Worm (Caenorhabditis elegans) whole organism, L1 larva: ENCODE measurements around the gene Y49E10.10.

Experiments
- C16A3.4 ChIP-seq: fragments of 150-350 bp; optimal IDR thresholded peaks from 2 replicates; lab custom pipeline; 2014; ENCODE audit warnings: missing biosample characterization, missing genetic modification characterization
- C34B4.2 ChIP-seq: sonication (generic microtip); optimal IDR thresholded peaks from 2 replicates; lab custom pipeline; 2017; ENCODE audit warnings: mild to moderate bottlenecking, missing genetic modification characterization, missing compliant biosample characterization
- Y116A8C.19 ChIP-seq: sonication (generic microtip); optimal IDR thresholded peaks from 2 replicates; lab custom pipeline; 2016; ENCODE audit warnings: missing compliant biosample characterization, missing genetic modification characterization, borderline replicate concordance
- alr-1 ChIP-seq: fragments of 200-800 bp; sonication (Bioruptor generic); optimal IDR thresholded peaks from 2 replicates; lab custom pipeline; 2018; ENCODE audit warnings: borderline replicate concordance, mild to moderate bottlenecking, missing genetic modification characterization, missing compliant biosample characterization
- ama-1 ChIP-seq: fragments of 150-350 bp; optimal IDR thresholded peaks from 2 replicates; lab custom pipeline; 2014
- blmp-1 ChIP-seq: fragments of 150-350 bp; optimal IDR thresholded peaks from 2 replicates; lab custom pipeline; 2014; ENCODE audit warnings: missing biosample characterization, missing genetic modification characterization
- ceh-63 ChIP-seq: fragments of 200-800 bp; sonication (Bioruptor generic); optimal IDR thresholded peaks from 2 replicates; lab custom pipeline; 2018; ENCODE audit warnings: mild to moderate bottlenecking, missing genetic modification characterization, missing compliant biosample characterization
- ces-1 ChIP-seq: fragments of 150-350 bp; optimal IDR thresholded peaks from 2 replicates; lab custom pipeline; 2014; ENCODE audit warnings: missing biosample characterization, missing genetic modification reagents, missing genetic modification characterization
- dpl-1 ChIP-seq, 3 experiments: fragments of 150-350 bp in 2 of 3; sonication (generic microtip) in 1 of 3; optimal IDR thresholded peaks; 2 replicates each; lab custom pipeline; 2014 to 2017; ENCODE audit warnings: missing biosample characterization in 3 of 3, missing genetic modification characterization in 3 of 3, missing genetic modification reagents in 3 of 3
- dsc-1 ChIP-seq: sonication (generic microtip); optimal IDR thresholded peaks from 2 replicates; lab custom pipeline; 2016; ENCODE audit warnings: mild to moderate bottlenecking, missing genetic modification characterization, missing compliant biosample characterization
- efl-1 ChIP-seq, 4 experiments: fragments of 150-350 bp; optimal IDR thresholded peaks in 3 of 4; peaks in 1 of 4; 1 replicate in 1 of 4; 2 replicates in 3 of 4; lab custom pipeline; 2014; ENCODE audit warnings: missing biosample characterization in 2 of 4, missing genetic modification characterization in 2 of 4, missing genetic modification reagents in 2 of 4
- efl-3 ChIP-seq: fragments of 200-800 bp; sonication (Bioruptor generic); optimal IDR thresholded peaks from 2 replicates; lab custom pipeline; 2018; ENCODE audit warnings: mild to moderate bottlenecking, missing genetic modification characterization, missing compliant biosample characterization
- egl-13 ChIP-seq: sonication (generic microtip); optimal IDR thresholded peaks from 2 replicates; lab custom pipeline; 2016; ENCODE audit warnings: missing genotype, missing genetic modification reagents, missing genetic modification characterization, missing compliant biosample characterization
- fkh-8 ChIP-seq: sonication (generic microtip); optimal IDR thresholded peaks from 2 replicates; lab custom pipeline; 2016; ENCODE audit warnings: mild to moderate bottlenecking, missing genetic modification characterization, missing compliant biosample characterization
- hpl-2 ChIP-seq: fragments of 150-350 bp; optimal IDR thresholded peaks from 2 replicates; lab custom pipeline; 2014; ENCODE audit warnings: missing biosample characterization, missing genetic modification reagents, missing genetic modification characterization
- irx-1 ChIP-seq: sonication (generic microtip); optimal IDR thresholded peaks from 2 replicates; lab custom pipeline; 2016; ENCODE audit warnings: missing genetic modification characterization, missing compliant biosample characterization
- lin-39 ChIP-seq: fragments of 150-350 bp; optimal IDR thresholded peaks from 2 replicates; lab custom pipeline; 2014; ENCODE audit warnings: missing biosample characterization, missing genetic modification reagents, missing genetic modification characterization
- lir-3 ChIP-seq: sonication (generic microtip); optimal IDR thresholded peaks from 2 replicates; lab custom pipeline; 2016; ENCODE audit warnings: mild to moderate bottlenecking, missing genetic modification characterization, moderate library complexity, missing compliant biosample characterization; ENCODE audit not compliant: poor library complexity
- lsy-2 ChIP-seq, 2 experiments: fragments of 150-350 bp; optimal IDR thresholded peaks; 2 replicates each; lab custom pipeline; 2014; ENCODE audit warnings: missing biosample characterization in 2 of 2, missing genetic modification characterization in 2 of 2
- mep-1 ChIP-seq: fragments of 150-350 bp; optimal IDR thresholded peaks from 2 replicates; lab custom pipeline; 2014; ENCODE audit warnings: missing biosample characterization, missing genetic modification characterization
- nhr-12 ChIP-seq: sonication (generic microtip); optimal IDR thresholded peaks from 2 replicates; lab custom pipeline; 2017; ENCODE audit warnings: missing biosample characterization, missing genetic modification characterization
- nhr-19 ChIP-seq: fragments of 200-800 bp; sonication (Bioruptor generic); conservative IDR thresholded peaks from 2 replicates; pipeline ENCODE4 v1.3.6; 2022; ENCODE audit warnings: missing genetic modification characterization, missing compliant biosample characterization
- nhr-237 ChIP-seq: fragments of 150-350 bp; optimal IDR thresholded peaks from 2 replicates; lab custom pipeline; 2014; ENCODE audit warnings: missing biosample characterization, missing genetic modification characterization
- nhr-71 ChIP-seq: sonication (generic microtip); optimal IDR thresholded peaks from 2 replicates; lab custom pipeline; 2016; ENCODE audit warnings: mild to moderate bottlenecking, missing genetic modification characterization, moderate library complexity, missing compliant biosample characterization
- nhr-85 ChIP-seq: sonication (generic microtip); peaks from one replicate; lab custom pipeline; 2016; ENCODE audit warnings: missing genetic modification characterization, inconsistent platforms, missing compliant biosample characterization
- nhr-90 ChIP-seq: sonication (generic microtip); optimal IDR thresholded peaks from 2 replicates; lab custom pipeline; 2016; ENCODE audit warnings: mild to moderate bottlenecking, missing genetic modification characterization, missing compliant biosample characterization; ENCODE audit not compliant: poor library complexity
- pag-3 ChIP-seq: sonication (generic microtip); optimal IDR thresholded peaks from 2 replicates; lab custom pipeline; 2017; ENCODE audit warnings: missing genetic modification characterization, mild to moderate bottlenecking, missing compliant biosample characterization, antibody characterized with exemption, borderline replicate concordance; ENCODE audit not compliant: insufficient read depth
- pqm-1 ChIP-seq: sonication (generic microtip); optimal IDR thresholded peaks from 3 replicates; lab custom pipeline; 2017; ENCODE audit warnings: missing biosample characterization, missing genetic modification characterization
- rnt-1 ChIP-seq: sonication (generic microtip); optimal IDR thresholded peaks from 2 replicates; lab custom pipeline; 2016; ENCODE audit warnings: mild to moderate bottlenecking, missing genetic modification characterization, moderate library complexity, missing compliant biosample characterization
- snpc-4 ChIP-seq: fragments of 150-350 bp; optimal IDR thresholded peaks from 2 replicates; lab custom pipeline; 2014; ENCODE audit warnings: missing biosample characterization, missing genetic modification characterization
- snu-23 ChIP-seq: sonication (generic microtip); optimal IDR thresholded peaks from 2 replicates; lab custom pipeline; 2016; ENCODE audit warnings: missing genetic modification characterization, missing compliant biosample characterization
- sox-4 ChIP-seq: sonication (generic microtip); optimal IDR thresholded peaks from 2 replicates; lab custom pipeline; 2016; ENCODE audit warnings: missing genetic modification characterization, missing compliant biosample characterization
- sptf-1 ChIP-seq: fragments of 150-350 bp; optimal IDR thresholded peaks from 2 replicates; lab custom pipeline; 2014; ENCODE audit warnings: missing biosample characterization, missing genetic modification characterization
- sup-37 ChIP-seq: fragments of 200-800 bp; sonication (Bioruptor generic); optimal IDR thresholded peaks from 2 replicates; lab custom pipeline; 2018; ENCODE audit warnings: mild to moderate bottlenecking, missing genetic modification characterization, missing compliant biosample characterization
- tbx-2 ChIP-seq: sonication (generic microtip); optimal IDR thresholded peaks from 2 replicates; lab custom pipeline; 2016; ENCODE audit warnings: missing genetic modification characterization, missing compliant biosample characterization
- tlp-1 ChIP-seq: fragments of 150-350 bp; optimal IDR thresholded peaks from 2 replicates; lab custom pipeline; 2014; ENCODE audit warnings: missing biosample characterization, missing genetic modification characterization
- unc-130 ChIP-seq: fragments of 150-350 bp; optimal IDR thresholded peaks from 2 replicates; lab custom pipeline; 2017; ENCODE audit warnings: missing biosample characterization, missing genetic modification characterization, inconsistent platforms
- unc-62 ChIP-seq: fragments of 150-350 bp; optimal IDR thresholded peaks from 2 replicates; lab custom pipeline; 2014; ENCODE audit warnings: missing biosample characterization, missing genetic modification reagents, missing genetic modification characterization
- unc-98 ChIP-seq: fragments of 200-800 bp; sonication (Bioruptor generic); IDR thresholded peaks from 2 replicates; pipeline ENCODE4 v1.3.6; 2022; ENCODE audit warnings: missing genetic modification characterization, missing compliant biosample characterization
- vab-15 ChIP-seq: sonication (generic microtip); optimal IDR thresholded peaks from 2 replicates; lab custom pipeline; 2017; ENCODE audit warnings: missing genotype, mild to moderate bottlenecking, missing genetic modification characterization, missing compliant biosample characterization
- zip-4 ChIP-seq: fragments of 200-800 bp; sonication (Bioruptor generic); optimal IDR thresholded peaks from 2 replicates; lab custom pipeline; 2018; ENCODE audit warnings: mild to moderate bottlenecking, missing genetic modification characterization, moderate library complexity, missing compliant biosample characterization

Gene Y49E10.10

DNA sequence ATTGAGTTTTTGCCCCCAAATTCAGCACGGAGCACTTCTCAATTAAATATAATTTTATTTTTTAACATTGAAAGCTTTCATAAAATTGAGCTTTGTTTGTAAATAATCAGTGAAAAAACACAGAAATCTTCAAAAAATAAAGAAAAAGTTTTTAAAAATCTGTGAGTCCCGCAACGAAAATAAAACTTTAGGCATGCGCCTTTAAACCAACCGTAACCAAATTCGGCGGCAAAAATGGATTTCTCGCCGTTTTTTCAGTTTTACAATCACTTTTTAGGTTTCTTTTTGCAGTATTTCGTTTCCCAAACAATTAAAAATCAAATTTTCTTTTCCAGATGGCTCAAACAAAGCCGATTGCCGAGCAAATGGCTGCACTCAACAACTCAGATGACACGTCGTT is 31.3 kb downstream of the Y49E10.10 start, which contains the start of gene pie-1:
Gene pie-1, plus strand, starts transcription at position 336 of the 400 bp plus-strand sequence.
- TF ChIP-seq vab-15 (tag; lab: Kevin White, UChicago) (no peak), lir-3 (tag; lab: Kevin White, UChicago) (no peak), ceh-63 (no peak), irx-1 (tag; lab: Kevin White, UChicago) (no peak), nhr-85 (tag; lab: Kevin White, UChicago) (no peak), mep-1 (no peak), efl-1 (optimal IDR thresholded peaks at IDR 0.05; lab: Kevin White, UChicago) (no peak), efl-1 (GFP tag; optimal IDR thresholded peaks at IDR 0.05 in 1 of 2; lab: Kevin White, UChicago) (no peak), sptf-1 (no peak), tlp-1 (no peak), fkh-8 (tag; lab: Kevin White, UChicago) (no peak)
- TF ChIP-seq, all 84 proteins: peak for 0

DNA sequence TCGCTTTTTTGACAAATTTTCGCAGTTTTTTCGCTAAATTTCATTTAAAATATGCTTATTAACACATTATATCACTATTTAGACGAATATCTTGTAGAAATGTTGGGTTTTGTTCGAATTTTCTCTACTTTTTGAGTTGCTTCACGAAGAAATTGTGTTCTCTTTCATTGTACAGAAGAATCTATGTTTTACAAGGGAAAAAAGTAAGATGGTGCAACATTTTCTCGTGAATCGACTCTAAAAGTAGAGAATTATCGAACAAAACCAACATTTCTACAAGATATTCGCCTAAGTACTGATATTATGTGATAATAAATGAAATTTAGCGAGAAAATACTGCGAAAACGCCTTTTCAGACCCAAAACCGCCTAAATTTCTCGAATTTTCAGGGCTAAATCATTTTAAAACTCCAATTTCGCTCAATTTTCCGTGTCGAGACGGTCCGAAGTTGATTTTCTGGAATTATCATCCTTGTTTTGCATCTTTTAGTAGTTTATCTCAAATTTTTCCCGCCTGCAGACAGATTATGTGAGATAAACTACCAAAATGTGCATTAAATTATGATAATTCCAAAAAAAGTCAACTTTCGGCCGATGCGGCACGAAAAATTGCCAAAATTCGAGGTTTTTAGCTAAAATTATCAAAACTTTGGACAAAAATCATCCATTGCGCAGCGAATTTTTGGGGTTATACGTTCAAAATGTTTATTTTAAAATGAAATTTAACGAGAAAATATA is 32.4 kb downstream of the Y49E10.10 start:
- TF ChIP-seq nhr-19 (GFP tag; lab: Robert Waterston, UW) (no peak), C16A3.4 (tag; lab: Kevin White, UChicago) (no peak), efl-1 (optimal IDR thresholded peaks at IDR 0.05; lab: Kevin White, UChicago) (no peak), efl-1 (GFP tag; optimal IDR thresholded peaks at IDR 0.05 in 1 of 2; lab: Kevin White, UChicago) (peak in 1 of 2 experiments; percentile 95)

DNA sequence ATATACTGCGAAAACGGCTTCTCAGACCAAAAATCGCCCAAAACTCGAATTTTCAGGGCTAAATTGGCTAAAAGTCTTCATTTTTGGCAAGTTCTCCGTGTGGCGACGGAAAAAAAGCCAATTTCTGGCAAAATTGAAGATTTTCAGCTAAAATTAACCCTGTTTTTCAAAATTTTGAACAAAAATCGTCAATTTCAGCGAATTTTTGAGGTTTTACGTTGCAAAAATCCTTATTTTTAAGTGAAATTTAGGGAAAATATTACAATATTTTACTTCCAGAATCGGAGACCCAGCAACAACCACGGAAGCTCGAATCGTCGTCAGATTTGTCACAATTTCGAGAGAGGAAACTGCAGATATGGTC is 33.0 kb downstream of the Y49E10.10 start:
- no peak for TF ChIP-seq ama-1 (lab: Kevin White, UChicago)
- no peak for TF ChIP-seq efl-1 (optimal IDR thresholded peaks at IDR 0.05; lab: Kevin White, UChicago)
- peak in 1 of 2 experiments; percentile 59 for TF ChIP-seq efl-1 (GFP tag; optimal IDR thresholded peaks at IDR 0.05 in 1 of 2; lab: Kevin White, UChicago)
- no peak for TF ChIP-seq lin-39 (tag; lab: Kevin White, UChicago)
- no peak for TF ChIP-seq snpc-4 (tag; lab: Kevin White, UChicago)
- no peak for TF ChIP-seq mep-1

DNA sequence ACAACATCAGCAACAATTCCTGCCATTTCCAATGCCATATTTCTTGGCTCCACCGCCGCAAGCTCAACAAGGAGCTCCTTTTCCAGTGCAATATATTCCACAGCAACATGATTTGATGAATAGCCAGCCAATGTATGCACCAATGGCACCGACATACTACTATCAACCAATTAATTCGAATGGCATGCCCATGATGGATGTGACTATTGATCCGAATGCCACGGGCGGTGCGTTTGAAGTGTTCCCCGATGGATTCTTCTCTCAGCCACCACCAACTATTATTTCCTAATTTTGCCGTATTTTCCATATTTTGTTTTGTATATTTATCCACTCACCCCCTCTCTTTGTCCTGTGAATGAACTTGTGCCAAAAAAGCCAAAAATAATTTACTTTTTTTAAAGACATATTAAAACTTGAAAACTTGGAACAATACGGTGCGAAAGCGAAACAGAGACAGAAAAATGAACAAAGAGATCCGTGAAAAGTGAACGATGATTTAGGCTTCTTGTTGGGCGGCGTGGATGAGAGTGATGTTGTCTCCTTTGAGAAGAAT is 33.6 kb downstream of the Y49E10.10 start:
- TF ChIP-seq pqm-1 (tag; lab: Kevin White, UChicago) = no peak
- TF ChIP-seq alr-1 = peak; percentile 67

DNA sequence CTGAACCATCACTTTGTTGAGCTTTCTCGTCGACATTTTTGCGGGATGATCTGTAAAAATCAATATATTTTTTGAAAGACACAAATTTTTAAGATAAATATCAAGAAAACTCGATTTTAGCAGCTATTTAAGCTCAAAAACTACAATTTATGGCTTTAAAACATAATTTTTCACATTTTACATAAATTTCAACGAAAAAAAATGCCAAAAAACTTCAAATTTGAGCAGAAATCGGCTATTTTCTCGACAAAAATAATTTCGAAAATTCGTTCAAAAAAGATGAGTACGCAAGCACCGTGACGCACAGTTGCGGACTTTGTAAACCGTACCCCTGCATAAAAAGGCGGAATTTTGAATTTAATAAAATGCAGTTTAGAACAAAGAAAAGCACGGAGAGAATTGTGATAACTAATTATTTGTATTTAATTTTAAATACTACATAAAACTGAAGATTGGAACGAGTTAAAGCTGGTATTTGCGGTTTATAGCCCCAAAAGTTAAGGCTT is 34.4 kb downstream of the Y49E10.10 start, which contains the start of gene snr-6:
Gene snr-6, minus strand, starts transcription at position 51 of the 506 bp plus-strand sequence.
- TF ChIP-seq dsc-1 (tag; lab: Kevin White, UChicago) (peak; percentile 54), sup-37 (GFP tag; lab: Kevin White, UChicago) (no peak), fkh-8 (tag; lab: Kevin White, UChicago) (peak; percentile 59), tbx-2 (tag; lab: Kevin White, UChicago) (peak; percentile 71), zip-4 (GFP tag; lab: Kevin White, UChicago) (peak; percentile 14), dpl-1 (GFP tag; optimal IDR thresholded peaks at IDR 0.05; lab: Kevin White, UChicago) (peak; percentile 97 to 99 (median 97)), nhr-90 (peak; percentile 28), hpl-2 (GFP tag; lab: Kevin White, UChicago) (no peak), Y116A8C.19 (tag; lab: Kevin White, UChicago) (no peak), blmp-1 (tag; lab: Kevin White, UChicago) (peak; percentile 62), lin-39 (tag; lab: Kevin White, UChicago) (no peak), ces-1 (GFP tag; lab: Kevin White, UChicago) (no peak), efl-3 (no peak), unc-98 (no peak), egl-13 (tag; lab: Kevin White, UChicago) (peak; percentile 38), unc-130 (tag; lab: Kevin White, UChicago) (peak; percentile 85), sox-4 (tag; lab: Kevin White, UChicago) (peak; percentile 6), pag-3 (tag; lab: Kevin White, UChicago) (no peak), nhr-12 (tag; lab: Kevin White, UChicago) (no peak), rnt-1 (tag; lab: Kevin White, UChicago) (peak; percentile 80), nhr-71 (no peak), C34B4.2 (tag; lab: Kevin White, UChicago) (no peak), C16A3.4 (tag; lab: Kevin White, UChicago) (peak; percentile 80), snu-23 (GFP tag; lab: Kevin White, UChicago) (peak; percentile 85), nhr-237 (tag; lab: Kevin White, UChicago) (peak; percentile 44), lsy-2 (tag; optimal IDR thresholded peaks at IDR 0.05; lab: Kevin White, UChicago) (peak; percentile 98 to 100), mep-1 (peak; percentile 88), unc-62 (GFP tag; lab: Kevin White, UChicago) (no peak)
